Fruit fly (Drosophila melanogaster) whole organism, prepupa: ENCODE data around the gene CG2608.

Experiments
- Blimp-1 ChIP-seq: fragments of 200-800 bp; sonication (Bioruptor generic); optimal IDR thresholded peaks from 3 replicates; lab custom pipeline; 2017; ENCODE audit warnings: missing biosample characterization, missing genetic modification characterization, mild to moderate bottlenecking, moderate library complexity, missing genetic modification reagents
- CG10669 ChIP-seq: fragments of 200-800 bp; sonication (Bioruptor generic); optimal IDR thresholded peaks from 3 replicates; lab custom pipeline; 2018; ENCODE audit warnings: missing biosample characterization, mild to moderate bottlenecking, missing genetic modification characterization, moderate library complexity
- CG11294 ChIP-seq: fragments of 200-800 bp; sonication (Bioruptor generic); IDR thresholded peaks from 2 replicates; pipeline ENCODE4 v1.3.6; 2022; ENCODE audit warnings: missing biosample characterization, missing genetic modification characterization
- CG11762 ChIP-seq: fragments of 200-800 bp; sonication (Bioruptor generic); optimal IDR thresholded peaks from 3 replicates; lab custom pipeline; 2016; ENCODE audit warnings: missing biosample characterization, missing genetic modification characterization; ENCODE audit not compliant: insufficient read depth
- CG15336 ChIP-seq: fragments of 200-800 bp; sonication (Bioruptor generic); IDR thresholded peaks from 2 replicates; pipeline ENCODE4 v1.3.6; 2022; ENCODE audit warnings: missing biosample characterization, missing genetic modification characterization
- CG1621 ChIP-seq: fragments of 200-800 bp; sonication (Bioruptor generic); optimal IDR thresholded peaks from 3 replicates; lab custom pipeline; 2018; ENCODE audit warnings: missing biosample characterization, mild to moderate bottlenecking, missing genetic modification characterization
- CG16779 ChIP-seq: fragments of 200-800 bp; sonication (Bioruptor generic); optimal IDR thresholded peaks from 3 replicates; lab custom pipeline; 2017; ENCODE audit warnings: missing biosample characterization, mild to moderate bottlenecking, missing genetic modification characterization
- CG3032 ChIP-seq: fragments of 200-800 bp; optimal IDR thresholded peaks from 2 replicates; lab custom pipeline; 2019; ENCODE audit warnings: missing biosample characterization, mild to moderate bottlenecking, missing genetic modification characterization, moderate library complexity
- CG31627 ChIP-seq: fragments of 200-800 bp; sonication (Bioruptor generic); optimal IDR thresholded peaks from 3 replicates; lab custom pipeline; 2016; ENCODE audit warnings: missing biosample characterization, missing genetic modification characterization
- CG34406 ChIP-seq: fragments of 200-800 bp; sonication (Bioruptor generic); optimal IDR thresholded peaks from 3 replicates; lab custom pipeline; 2016; ENCODE audit warnings: missing biosample characterization, missing genetic modification characterization
- CG3919 ChIP-seq: fragments of 200-800 bp; sonication (Bioruptor generic); optimal IDR thresholded peaks from 3 replicates; lab custom pipeline; 2016; ENCODE audit warnings: missing biosample characterization, missing genetic modification characterization
- CG4318 ChIP-seq: fragments of 200-800 bp; sonication (Bioruptor generic); optimal IDR thresholded peaks from 3 replicates; lab custom pipeline; 2017; ENCODE audit warnings: missing biosample characterization, mild to moderate bottlenecking, missing genetic modification characterization
- CG6163 ChIP-seq: fragments of 200-800 bp; sonication (Bioruptor generic); IDR thresholded peaks from 3 replicates; pipeline ENCODE4 v1.3.6; 2022; ENCODE audit warnings: missing biosample characterization, missing genetic modification characterization
- CG6792 ChIP-seq: fragments of 200-800 bp; sonication (Bioruptor generic); optimal IDR thresholded peaks from 3 replicates; lab custom pipeline; 2016; ENCODE audit warnings: missing biosample characterization, missing genetic modification characterization
- CG8319 ChIP-seq: fragments of 200-800 bp; sonication (Bioruptor generic); optimal IDR thresholded peaks from 3 replicates; lab custom pipeline; 2016; ENCODE audit warnings: missing biosample characterization, missing genetic modification characterization
- CG9139 ChIP-seq: fragments of 200-800 bp; sonication (Bioruptor generic); optimal IDR thresholded peaks from 3 replicates; lab custom pipeline; 2017; ENCODE audit warnings: missing biosample characterization, mild to moderate bottlenecking, missing genetic modification characterization
- Eip75B ChIP-seq: fragments of 200-800 bp; sonication (Bioruptor generic); optimal IDR thresholded peaks from 3 replicates; lab custom pipeline; 2016; ENCODE audit warnings: missing biosample characterization, missing genetic modification characterization
- Eip78C ChIP-seq: fragments of 200-800 bp; sonication (Bioruptor generic); peaks from one replicate; lab custom pipeline; 2016; ENCODE audit warnings: missing biosample characterization, missing genetic modification characterization
- Eip93F ChIP-seq: fragments of 200-800 bp; sonication (Bioruptor generic); optimal IDR thresholded peaks from 2 replicates; lab custom pipeline; 2016; ENCODE audit warnings: missing biosample characterization, mild to moderate bottlenecking, missing genetic modification characterization
- Ets21C ChIP-seq: fragments of 200-800 bp; sonication (Bioruptor generic); optimal IDR thresholded peaks from 3 replicates; lab custom pipeline; 2016; ENCODE audit warnings: missing biosample characterization, missing genetic modification characterization
- Hr38 ChIP-seq: sonication (Bioruptor generic); optimal IDR thresholded peaks from 2 replicates; lab custom pipeline; 2016; ENCODE audit warnings: missing biosample characterization, missing genetic modification characterization
- Hr39 ChIP-seq: fragments of 200-800 bp; sonication (Bioruptor generic); optimal IDR thresholded peaks from 2 replicates; lab custom pipeline; 2016; ENCODE audit warnings: missing biosample characterization, missing genetic modification characterization
- Lpt ChIP-seq: fragments of 200-800 bp; sonication (Bioruptor generic); optimal IDR thresholded peaks from 3 replicates; lab custom pipeline; 2016; ENCODE audit warnings: missing biosample characterization, missing genetic modification characterization
- OdsH ChIP-seq: fragments of 200-800 bp; sonication (Bioruptor generic); optimal IDR thresholded peaks from 3 replicates; lab custom pipeline; 2016; ENCODE audit warnings: missing biosample characterization, missing genetic modification characterization
- Sox102F ChIP-seq: fragments of 200-800 bp; sonication (Bioruptor generic); optimal IDR thresholded peaks from 2 replicates; lab custom pipeline; 2016; ENCODE audit warnings: missing biosample characterization, mild to moderate bottlenecking, missing genetic modification characterization
- achi ChIP-seq: fragments of 200-800 bp; sonication (Bioruptor generic); optimal IDR thresholded peaks from 3 replicates; lab custom pipeline; 2016; ENCODE audit warnings: missing biosample characterization, missing genetic modification characterization
- acj6 ChIP-seq: fragments of 200-800 bp; sonication (Bioruptor generic); optimal IDR thresholded peaks from 3 replicates; lab custom pipeline; 2016; ENCODE audit warnings: missing biosample characterization, missing genetic modification characterization
- dac ChIP-seq: fragments of 200-800 bp; sonication (Bioruptor generic); optimal IDR thresholded peaks from 2 replicates; lab custom pipeline; 2017; ENCODE audit warnings: missing biosample characterization, mild to moderate bottlenecking, missing genetic modification characterization
- esn ChIP-seq: fragments of 200-800 bp; sonication (Bioruptor generic); optimal IDR thresholded peaks from 2 replicates; lab custom pipeline; 2016; ENCODE audit warnings: missing biosample characterization, mild to moderate bottlenecking, missing genetic modification characterization, moderate library complexity
- fd85E ChIP-seq: fragments of 200-800 bp; sonication (Bioruptor generic); optimal IDR thresholded peaks from 3 replicates; lab custom pipeline; 2016; ENCODE audit warnings: missing biosample characterization, missing genetic modification characterization
- fkh ChIP-seq: fragments of 200-800 bp; sonication (Bioruptor generic); optimal IDR thresholded peaks from 3 replicates; lab custom pipeline; 2017; ENCODE audit warnings: missing biosample characterization, mild to moderate bottlenecking, missing genetic modification characterization, moderate library complexity
- net ChIP-seq: fragments of 200-800 bp; sonication (Bioruptor generic); optimal IDR thresholded peaks from 3 replicates; lab custom pipeline; 2016; ENCODE audit warnings: missing biosample characterization, missing genetic modification characterization
- salr ChIP-seq, 2 experiments: fragments of 200-800 bp; sonication (Bioruptor generic); optimal IDR thresholded peaks; 3 replicates each; lab custom pipeline; 2016 to 2018; ENCODE audit warnings: missing biosample characterization in 2 of 2, missing genetic modification characterization in 2 of 2, mild to moderate bottlenecking in 1 of 2
- spab ChIP-seq: fragments of 200-800 bp; sonication (Bioruptor generic); optimal IDR thresholded peaks from 2 replicates; lab custom pipeline; 2017; ENCODE audit warnings: missing biosample characterization, mild to moderate bottlenecking, missing genetic modification characterization, missing genetic modification reagents
- ss ChIP-seq, 2 experiments: fragments of 200-800 bp; sonication (Bioruptor generic); optimal IDR thresholded peaks; 2 replicates in 1 of 2; 3 replicates in 1 of 2; lab custom pipeline; 2017 to 2018; ENCODE audit warnings: mild to moderate bottlenecking in 2 of 2, missing biosample characterization in 2 of 2, missing genetic modification characterization in 2 of 2, moderate library complexity in 1 of 2
- svp ChIP-seq: fragments of 200-800 bp; sonication (Bioruptor generic); peaks from one replicate; lab custom pipeline; 2016; ENCODE audit warnings: missing biosample characterization, missing genetic modification characterization
- topi ChIP-seq: fragments of 200-800 bp; sonication (Bioruptor generic); optimal IDR thresholded peaks from 3 replicates; lab custom pipeline; 2016; ENCODE audit warnings: missing biosample characterization, missing genetic modification characterization
- vri ChIP-seq: fragments of 200-800 bp; sonication (Bioruptor generic); optimal IDR thresholded peaks from 3 replicates; lab custom pipeline; 2016; ENCODE audit warnings: missing biosample characterization, mild to moderate bottlenecking, missing genetic modification characterization

Gene CG2608

DNA sequence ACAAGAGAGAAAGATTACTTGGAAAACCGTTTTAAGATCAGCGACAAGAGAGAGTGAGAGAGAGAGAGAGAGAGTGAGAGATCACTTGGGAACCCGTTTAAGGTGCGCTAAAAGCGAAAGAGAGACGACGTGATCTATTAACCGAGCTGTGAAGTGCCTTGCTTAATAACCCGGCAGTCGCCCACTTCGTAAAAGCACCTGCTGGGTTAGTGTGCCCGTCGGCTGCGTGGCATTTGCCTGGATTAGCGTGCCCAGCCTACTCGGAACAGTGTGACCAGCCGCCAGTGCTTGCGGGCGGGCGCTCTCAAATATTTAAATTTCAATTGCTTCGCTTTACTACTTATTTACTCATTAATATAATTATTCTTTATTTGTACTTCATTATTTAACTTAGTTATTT is 7.2 kb upstream of the CG2608 start:
- TF ChIP-seq Eip93F (no peak), esn (GFP tag; lab: Kevin White, UChicago) (no peak), acj6 (GFP tag; lab: Kevin White, UChicago) (no peak), CG9139 (GFP tag; lab: Kevin White, UChicago) (no peak), Blimp-1 (GFP tag; lab: Kevin White, UChicago) (no peak), CG10669 (GFP tag; lab: Kevin White, UChicago) (no peak), Eip78C (GFP tag; lab: Kevin White, UChicago) (peak; percentile 71), spab (no peak), Lpt (no peak), CG6792 (no peak), salr (GFP tag; optimal IDR thresholded peaks at IDR 0.05; lab: Kevin White, UChicago) (no peak), CG3919 (GFP tag; lab: Kevin White, UChicago) (peak; percentile 12), OdsH (no peak), CG6163 (peak; percentile 15; the same call in 1 of the 3 replicates), CG1621 (tag; lab: Kevin White, UChicago) (peak; percentile 58), Ets21C (no peak), CG34406 (GFP tag; lab: Kevin White, UChicago) (no peak), svp (peak; percentile 54)

DNA sequence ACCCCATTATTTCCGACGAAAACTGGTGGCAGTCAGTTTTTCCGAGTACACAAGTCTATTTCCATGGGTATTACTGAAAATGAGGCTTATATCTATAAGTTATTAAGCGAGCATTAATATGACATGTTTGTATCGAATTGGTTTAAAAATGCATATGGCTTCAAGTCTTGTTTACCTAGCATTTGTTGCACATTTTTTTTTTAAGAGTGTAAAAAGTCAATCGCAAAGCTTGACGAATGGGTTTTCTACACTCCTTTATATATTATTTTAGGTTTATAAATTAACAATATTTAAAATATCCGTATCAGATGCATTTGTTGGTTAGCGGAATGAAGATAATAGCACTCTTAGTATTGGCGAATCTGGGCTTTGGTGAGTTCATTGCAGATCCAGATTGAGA is 5.8 kb upstream of the CG2608 start, which contains the start of gene CG31680:
Gene CG31680, plus strand, starts transcription at position 301 of the 400 bp plus-strand sequence.
- no peak for TF ChIP-seq net (GFP tag; lab: Kevin White, UChicago)
- no peak for TF ChIP-seq CG16779 (tag; lab: Kevin White, UChicago)
- TF ChIP-seq fd85E (GFP tag; lab: Kevin White, UChicago): no peak
- no peak for TF ChIP-seq CG11294 (GFP tag; lab: Robert Waterston, UW)
- no peak for TF ChIP-seq CG8319 (GFP tag; lab: Kevin White, UChicago)
- no peak for TF ChIP-seq Eip93F
- no peak for TF ChIP-seq Hr39 (GFP tag; lab: Kevin White, UChicago)
- TF ChIP-seq CG6163: no peak
- no peak for TF ChIP-seq CG6792
- no peak for TF ChIP-seq dac (GFP tag; lab: Kevin White, UChicago)
- TF ChIP-seq Sox102F (GFP tag; lab: Kevin White, UChicago): no peak
- TF ChIP-seq svp: no peak
- TF ChIP-seq CG10669 (GFP tag; lab: Kevin White, UChicago): no peak
- TF ChIP-seq CG4318: no peak

DNA sequence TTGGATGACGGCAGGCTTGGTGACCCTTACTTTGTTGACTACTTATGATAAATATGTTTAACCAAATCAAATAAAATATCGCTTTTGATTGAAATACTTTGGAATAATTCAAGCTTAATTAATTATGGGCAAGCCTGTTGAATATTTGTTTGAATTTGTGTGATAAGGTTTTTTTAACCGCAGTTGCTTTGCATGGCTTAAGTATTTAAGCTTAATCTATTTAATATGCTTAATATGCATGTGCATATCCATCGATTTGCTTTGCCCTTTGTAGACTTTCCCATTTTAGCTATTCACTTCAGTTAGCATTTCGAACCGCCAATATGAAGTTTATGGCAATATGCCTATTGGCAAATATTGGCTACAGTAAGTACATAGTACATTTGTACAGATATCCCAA is 5.0 kb upstream of the CG2608 start, which contains the start of gene Sfp38D:
Gene Sfp38D, plus strand, starts transcription at position 301 of the 400 bp plus-strand sequence.
- TF ChIP-seq CG6792 (no peak), Blimp-1 (GFP tag; lab: Kevin White, UChicago) (no peak), esn (GFP tag; lab: Kevin White, UChicago) (no peak)

DNA sequence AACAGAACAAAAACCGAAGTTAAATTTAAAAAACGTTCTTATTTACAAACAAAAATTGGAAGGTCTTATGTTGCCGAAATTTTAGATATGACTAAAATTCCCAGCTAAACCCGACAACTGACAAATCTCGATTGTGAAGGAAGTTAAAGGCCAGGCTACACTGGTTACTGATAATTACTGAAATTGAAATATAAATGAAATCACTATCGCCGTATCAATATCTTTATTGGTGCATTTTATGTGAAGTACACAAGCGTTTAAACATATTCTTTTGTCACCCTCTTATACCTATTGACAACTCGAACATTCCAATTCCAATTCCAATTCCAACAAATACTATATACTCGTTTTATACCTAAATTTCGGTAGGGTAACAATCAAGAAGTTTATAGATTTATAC is 2.5 kb upstream of the CG2608 start, which contains the start of gene CG17470:
Gene CG17470, minus strand, starts transcription at position 101 of the 400 bp plus-strand sequence.
- TF ChIP-seq vri (GFP tag; lab: Kevin White, UChicago): no peak
- TF ChIP-seq Eip75B: no peak
- TF ChIP-seq net (GFP tag; lab: Kevin White, UChicago): no peak
- no peak for TF ChIP-seq Blimp-1 (GFP tag; lab: Kevin White, UChicago)
- no peak for TF ChIP-seq CG15336 (GFP tag; lab: Robert Waterston, UW)
- TF ChIP-seq ss (GFP tag; optimal IDR thresholded peaks at IDR 0.05; lab: Kevin White, UChicago): no peak
- TF ChIP-seq CG8319 (GFP tag; lab: Kevin White, UChicago): no peak
- no peak for TF ChIP-seq CG11762 (GFP tag; lab: Kevin White, UChicago)
- TF ChIP-seq Hr38 (GFP tag; lab: Kevin White, UChicago): no peak
- TF ChIP-seq CG3032: no peak
- no peak for TF ChIP-seq achi (GFP tag; lab: Kevin White, UChicago)
- no peak for TF ChIP-seq CG9139 (GFP tag; lab: Kevin White, UChicago)
- no peak for TF ChIP-seq CG31627 (GFP tag; lab: Kevin White, UChicago)
- no peak for TF ChIP-seq topi (GFP tag; lab: Kevin White, UChicago)
- no peak for TF ChIP-seq CG4318
- no peak for TF ChIP-seq fkh (GFP tag; lab: Kevin White, UChicago)
- TF ChIP-seq, all 60 proteins: peak for 0
